Worm (Caenorhabditis elegans) whole organism, L1 larva: ENCODE data around the gene EGAP2.1.
A peak's percentile ranks its signal among the peaks of the same experiment; 100 is the strongest.

Experiments used
- C34B4.2 ChIP-seq: sonication (generic microtip); optimal IDR thresholded peaks from 2 replicates; lab custom pipeline; 2017; ENCODE audit warnings: mild to moderate bottlenecking, missing genetic modification characterization, missing compliant biosample characterization
- Y116A8C.19 ChIP-seq: sonication (generic microtip); optimal IDR thresholded peaks from 2 replicates; lab custom pipeline; 2016; ENCODE audit warnings: missing compliant biosample characterization, missing genetic modification characterization, borderline replicate concordance
- aha-1 ChIP-seq: fragments of 150-350 bp; optimal IDR thresholded peaks from 2 replicates; lab custom pipeline; 2014; ENCODE audit warnings: missing biosample characterization, missing genetic modification characterization
- alr-1 ChIP-seq: fragments of 200-800 bp; sonication (Bioruptor generic); optimal IDR thresholded peaks from 2 replicates; lab custom pipeline; 2018; ENCODE audit warnings: borderline replicate concordance, mild to moderate bottlenecking, missing genetic modification characterization, missing compliant biosample characterization
- aly-2 ChIP-seq: fragments of 150-350 bp; optimal IDR thresholded peaks from 2 replicates; lab custom pipeline; 2014; ENCODE audit warnings: missing biosample characterization, missing genetic modification characterization
- ama-1 ChIP-seq: fragments of 150-350 bp; optimal IDR thresholded peaks from 2 replicates; lab custom pipeline; 2014
- blmp-1 ChIP-seq: fragments of 150-350 bp; optimal IDR thresholded peaks from 2 replicates; lab custom pipeline; 2014; ENCODE audit warnings: missing biosample characterization, missing genetic modification characterization
- ceh-63 ChIP-seq: fragments of 200-800 bp; sonication (Bioruptor generic); optimal IDR thresholded peaks from 2 replicates; lab custom pipeline; 2018; ENCODE audit warnings: mild to moderate bottlenecking, missing genetic modification characterization, missing compliant biosample characterization
- ceh-82 ChIP-seq, 3 experiments: fragments of 150-350 bp in 1 of 3; sonication (generic microtip) in 2 of 3; optimal IDR thresholded peaks; 2 replicates each; lab custom pipeline; 2014 to 2017; ENCODE audit warnings: missing biosample characterization in 3 of 3, missing genetic modification characterization in 3 of 3
- ceh-88 ChIP-seq: fragments of 200-800 bp; sonication (Bioruptor generic); IDR thresholded peaks from 2 replicates; pipeline ENCODE4 v1.3.6; 2022; ENCODE audit warnings: missing genetic modification characterization, missing compliant biosample characterization
- ces-1 ChIP-seq: fragments of 150-350 bp; optimal IDR thresholded peaks from 2 replicates; lab custom pipeline; 2014; ENCODE audit warnings: missing biosample characterization, missing genetic modification reagents, missing genetic modification characterization
- dsc-1 ChIP-seq: sonication (generic microtip); optimal IDR thresholded peaks from 2 replicates; lab custom pipeline; 2016; ENCODE audit warnings: mild to moderate bottlenecking, missing genetic modification characterization, missing compliant biosample characterization
- egl-13 ChIP-seq: sonication (generic microtip); optimal IDR thresholded peaks from 2 replicates; lab custom pipeline; 2016; ENCODE audit warnings: missing genotype, missing genetic modification reagents, missing genetic modification characterization, missing compliant biosample characterization
- egl-27 ChIP-seq, 2 experiments: fragments of 150-350 bp in 1 of 2; sonication (generic microtip); optimal IDR thresholded peaks; 3 replicates each; lab custom pipeline; 2017 to 2018; ENCODE audit warnings: missing biosample characterization in 2 of 2, missing genetic modification characterization in 2 of 2, missing genetic modification reagents in 2 of 2
- elt-3 ChIP-seq, 6 experiments: fragments of 150-350 bp in 1 of 6; sonication (generic microtip); optimal IDR thresholded peaks; 2 replicates each; lab custom pipeline; 2017 to 2018; ENCODE audit warnings: missing biosample characterization in 6 of 6, missing genetic modification characterization in 6 of 6, inconsistent platforms in 1 of 6
- ets-5 ChIP-seq: fragments of 200-800 bp; sonication (Bioruptor generic); IDR thresholded peaks from 2 replicates; pipeline ENCODE4 v1.3.6; 2022; ENCODE audit warnings: missing genetic modification characterization, missing compliant biosample characterization
- fkh-8 ChIP-seq: sonication (generic microtip); optimal IDR thresholded peaks from 2 replicates; lab custom pipeline; 2016; ENCODE audit warnings: mild to moderate bottlenecking, missing genetic modification characterization, missing compliant biosample characterization
- fos-1 ChIP-seq: fragments of 150-350 bp; optimal IDR thresholded peaks from 2 replicates; lab custom pipeline; 2014; ENCODE audit warnings: missing biosample characterization, missing genetic modification characterization
- grh-1 ChIP-seq: fragments of 200-800 bp; sonication (Bioruptor generic); IDR thresholded peaks from 2 replicates; pipeline ENCODE4 v1.3.6; 2022; ENCODE audit warnings: missing genetic modification reagents, missing genetic modification characterization, missing compliant biosample characterization
- hlh-4 ChIP-seq: sonication (generic microtip); optimal IDR thresholded peaks from 2 replicates; lab custom pipeline; 2016; ENCODE audit warnings: mild to moderate bottlenecking, missing genetic modification characterization, missing compliant biosample characterization
- irx-1 ChIP-seq: sonication (generic microtip); optimal IDR thresholded peaks from 2 replicates; lab custom pipeline; 2016; ENCODE audit warnings: missing genetic modification characterization, missing compliant biosample characterization
- isw-1 ChIP-seq: fragments of 200-800 bp; sonication (Bioruptor generic); IDR thresholded peaks from 2 replicates; pipeline ENCODE4 v1.3.6; 2022; ENCODE audit warnings: missing genetic modification characterization, missing compliant biosample characterization
- lin-14 ChIP-seq: fragments of 200-800 bp; sonication (Bioruptor generic); optimal IDR thresholded peaks from 2 replicates; lab custom pipeline; 2018; ENCODE audit warnings: mild to moderate bottlenecking, missing genetic modification characterization, moderate library complexity, missing compliant biosample characterization
- lin-39 ChIP-seq: fragments of 150-350 bp; optimal IDR thresholded peaks from 2 replicates; lab custom pipeline; 2014; ENCODE audit warnings: missing biosample characterization, missing genetic modification reagents, missing genetic modification characterization
- lir-3 ChIP-seq: sonication (generic microtip); optimal IDR thresholded peaks from 2 replicates; lab custom pipeline; 2016; ENCODE audit warnings: mild to moderate bottlenecking, missing genetic modification characterization, moderate library complexity, missing compliant biosample characterization; ENCODE audit not compliant: poor library complexity
- lsy-2 ChIP-seq, 2 experiments: fragments of 150-350 bp; optimal IDR thresholded peaks; 2 replicates each; lab custom pipeline; 2014; ENCODE audit warnings: missing biosample characterization in 2 of 2, missing genetic modification characterization in 2 of 2
- mdl-1 ChIP-seq, 2 experiments: fragments of 150-350 bp; optimal IDR thresholded peaks; 2 replicates each; lab custom pipeline; 2014 to 2017; ENCODE audit warnings: missing biosample characterization in 2 of 2, missing genetic modification characterization in 2 of 2, inconsistent platforms in 1 of 2
- mef-2 ChIP-seq: fragments of 150-350 bp; optimal IDR thresholded peaks from 2 replicates; lab custom pipeline; 2014; ENCODE audit warnings: missing biosample characterization, missing genetic modification characterization
- mep-1 ChIP-seq: fragments of 150-350 bp; optimal IDR thresholded peaks from 2 replicates; lab custom pipeline; 2014; ENCODE audit warnings: missing biosample characterization, missing genetic modification characterization
- nhr-11 ChIP-seq: fragments of 150-350 bp; optimal IDR thresholded peaks from 2 replicates; lab custom pipeline; 2014; ENCODE audit warnings: missing biosample characterization, missing genetic modification characterization
- nhr-19 ChIP-seq: fragments of 200-800 bp; sonication (Bioruptor generic); conservative IDR thresholded peaks from 2 replicates; pipeline ENCODE4 v1.3.6; 2022; ENCODE audit warnings: missing genetic modification characterization, missing compliant biosample characterization
- nhr-20 ChIP-seq: sonication (generic microtip); optimal IDR thresholded peaks from 2 replicates; lab custom pipeline; 2016; ENCODE audit warnings: mild to moderate bottlenecking, missing genetic modification characterization, missing compliant biosample characterization
- nhr-237 ChIP-seq: fragments of 150-350 bp; optimal IDR thresholded peaks from 2 replicates; lab custom pipeline; 2014; ENCODE audit warnings: missing biosample characterization, missing genetic modification characterization
- nhr-28 ChIP-seq: fragments of 150-350 bp; optimal IDR thresholded peaks from 2 replicates; lab custom pipeline; 2014; ENCODE audit warnings: missing biosample characterization, missing genetic modification characterization
- nhr-71 ChIP-seq: sonication (generic microtip); optimal IDR thresholded peaks from 2 replicates; lab custom pipeline; 2016; ENCODE audit warnings: mild to moderate bottlenecking, missing genetic modification characterization, moderate library complexity, missing compliant biosample characterization
- nhr-77 ChIP-seq: fragments of 150-350 bp; optimal IDR thresholded peaks from 2 replicates; lab custom pipeline; 2014; ENCODE audit warnings: missing biosample characterization, missing genetic modification characterization
- nhr-84 ChIP-seq: sonication (generic microtip); optimal IDR thresholded peaks from 2 replicates; lab custom pipeline; 2017; ENCODE audit warnings: missing biosample characterization, missing genetic modification characterization
- nhr-85 ChIP-seq: sonication (generic microtip); peaks from one replicate; lab custom pipeline; 2016; ENCODE audit warnings: missing genetic modification characterization, inconsistent platforms, missing compliant biosample characterization
- pag-3 ChIP-seq: sonication (generic microtip); optimal IDR thresholded peaks from 2 replicates; lab custom pipeline; 2017; ENCODE audit warnings: missing genetic modification characterization, mild to moderate bottlenecking, missing compliant biosample characterization, antibody characterized with exemption, borderline replicate concordance; ENCODE audit not compliant: insufficient read depth
- pax-3 ChIP-seq: fragments of 200-800 bp; sonication (Bioruptor generic); optimal IDR thresholded peaks from 2 replicates; lab custom pipeline; 2018; ENCODE audit warnings: mild to moderate bottlenecking, missing genetic modification characterization, moderate library complexity, missing compliant biosample characterization
- pqm-1 ChIP-seq: sonication (generic microtip); optimal IDR thresholded peaks from 3 replicates; lab custom pipeline; 2017; ENCODE audit warnings: missing biosample characterization, missing genetic modification characterization
- rnt-1 ChIP-seq: sonication (generic microtip); optimal IDR thresholded peaks from 2 replicates; lab custom pipeline; 2016; ENCODE audit warnings: mild to moderate bottlenecking, missing genetic modification characterization, moderate library complexity, missing compliant biosample characterization
- snu-23 ChIP-seq: sonication (generic microtip); optimal IDR thresholded peaks from 2 replicates; lab custom pipeline; 2016; ENCODE audit warnings: missing genetic modification characterization, missing compliant biosample characterization
- sox-4 ChIP-seq: sonication (generic microtip); optimal IDR thresholded peaks from 2 replicates; lab custom pipeline; 2016; ENCODE audit warnings: missing genetic modification characterization, missing compliant biosample characterization
- tbx-2 ChIP-seq: sonication (generic microtip); optimal IDR thresholded peaks from 2 replicates; lab custom pipeline; 2016; ENCODE audit warnings: missing genetic modification characterization, missing compliant biosample characterization
- unc-130 ChIP-seq: fragments of 150-350 bp; optimal IDR thresholded peaks from 2 replicates; lab custom pipeline; 2017; ENCODE audit warnings: missing biosample characterization, missing genetic modification characterization, inconsistent platforms
- unc-62 ChIP-seq: fragments of 150-350 bp; optimal IDR thresholded peaks from 2 replicates; lab custom pipeline; 2014; ENCODE audit warnings: missing biosample characterization, missing genetic modification reagents, missing genetic modification characterization
- unc-98 ChIP-seq: fragments of 200-800 bp; sonication (Bioruptor generic); IDR thresholded peaks from 2 replicates; pipeline ENCODE4 v1.3.6; 2022; ENCODE audit warnings: missing genetic modification characterization, missing compliant biosample characterization
- vab-15 ChIP-seq: sonication (generic microtip); optimal IDR thresholded peaks from 2 replicates; lab custom pipeline; 2017; ENCODE audit warnings: missing genotype, mild to moderate bottlenecking, missing genetic modification characterization, missing compliant biosample characterization
- xbp-1 ChIP-seq: sonication (generic microtip); optimal IDR thresholded peaks from 2 replicates; lab custom pipeline; 2016; ENCODE audit warnings: missing genetic modification characterization, missing compliant biosample characterization
- zip-4 ChIP-seq: fragments of 200-800 bp; sonication (Bioruptor generic); optimal IDR thresholded peaks from 2 replicates; lab custom pipeline; 2018; ENCODE audit warnings: mild to moderate bottlenecking, missing genetic modification characterization, moderate library complexity, missing compliant biosample characterization
- ztf-11 ChIP-seq, 2 experiments: sonication (generic microtip); optimal IDR thresholded peaks; 2 replicates each; lab custom pipeline; 2016 to 2017; ENCODE audit warnings: missing genetic modification characterization in 2 of 2, missing biosample characterization in 1 of 2, missing compliant biosample characterization in 1 of 2
- ztf-4 ChIP-seq: fragments of 150-350 bp; optimal IDR thresholded peaks from 2 replicates; lab custom pipeline; 2014; ENCODE audit warnings: missing biosample characterization, missing genetic modification characterization

The EGAP2.1 gene

ce11 chrII:5246791-5247361 lies 15.7 kb downstream of the EGAP2.1 start, which contains the start of gene ptr-6 (continued):
- TF ChIP-seq ama-1 (lab: Kevin White, UChicago), result no peak
- TF ChIP-seq nhr-77 (tag; lab: Kevin White, UChicago), result no peak
- TF ChIP-seq pqm-1 (tag; lab: Kevin White, UChicago), result no peak
- no peak for TF ChIP-seq xbp-1 (tag; lab: Kevin White, UChicago)
- peak; percentile 96 for TF ChIP-seq nhr-85 (tag; lab: Kevin White, UChicago)
- TF ChIP-seq mdl-1 (tag; optimal IDR thresholded peaks at IDR 0.05; lab: Kevin White, UChicago), result peak in 1 of 2 experiments; percentile 24
- no peak for TF ChIP-seq fos-1 (tag; lab: Kevin White, UChicago)
- peak in 1 of 2 experiments; percentile 42 for TF ChIP-seq lsy-2 (tag; optimal IDR thresholded peaks at IDR 0.05; lab: Kevin White, UChicago)
- TF ChIP-seq blmp-1 (tag; lab: Kevin White, UChicago), result peak; percentile 69
- TF ChIP-seq ceh-88 (GFP tag; lab: Robert Waterston, UW), result no peak
- TF ChIP-seq pax-3 (tag; lab: Kevin White, UChicago), result no peak
- TF ChIP-seq ceh-63 (GFP tag; lab: Kevin White, UChicago), result no peak
- peak; percentile 46 for TF ChIP-seq nhr-71 (tag; lab: Kevin White, UChicago)
- no peak for TF ChIP-seq dsc-1 (tag; lab: Kevin White, UChicago)
- peak; percentile 63 for TF ChIP-seq lin-14 (GFP tag; lab: Kevin White, UChicago)
- TF ChIP-seq nhr-19 (GFP tag; lab: Robert Waterston, UW), result peak; percentile 19; the same call in 1 of the 2 replicates
- no peak for TF ChIP-seq fkh-8 (tag; lab: Kevin White, UChicago)
- no peak for TF ChIP-seq ceh-82 (tag; optimal IDR thresholded peaks at IDR 0.05; lab: Kevin White, UChicago)
- TF ChIP-seq aha-1, result no peak
- no peak for TF ChIP-seq pag-3
- no peak for TF ChIP-seq sox-4 (tag; lab: Kevin White, UChicago)
- TF ChIP-seq hlh-4, result no peak
- TF ChIP-seq nhr-20 (tag; lab: Kevin White, UChicago), result peak; percentile 61
- no peak for TF ChIP-seq vab-15 (tag; lab: Kevin White, UChicago)
- no peak for TF ChIP-seq rnt-1 (tag; lab: Kevin White, UChicago)
- TF ChIP-seq ets-5 (GFP tag; lab: Robert Waterston, UW), result no peak
- no peak for TF ChIP-seq nhr-237 (tag; lab: Kevin White, UChicago)
- no peak for TF ChIP-seq nhr-28 (tag; lab: Kevin White, UChicago)
- TF ChIP-seq zip-4 (GFP tag; lab: Kevin White, UChicago), result no peak
- no peak for TF ChIP-seq egl-13 (tag; lab: Kevin White, UChicago)
- no peak for TF ChIP-seq ztf-4 (tag; lab: Kevin White, UChicago)
- TF ChIP-seq aly-2 (tag; lab: Kevin White, UChicago), result no peak
- no peak for TF ChIP-seq nhr-11
- TF ChIP-seq elt-3 (tag; optimal IDR thresholded peaks at IDR 0.05; lab: Kevin White, UChicago), result peak in 1 of 6 experiments; percentile 60
- TF ChIP-seq unc-98 (GFP tag; lab: Robert Waterston, UW), result no peak
- TF ChIP-seq mef-2 (tag; lab: Kevin White, UChicago), result no peak
- TF ChIP-seq snu-23, result peak; percentile 31
- no peak for TF ChIP-seq unc-62 (GFP tag; lab: Kevin White, UChicago)
- no peak for TF ChIP-seq lir-3 (tag; lab: Kevin White, UChicago)
- TF ChIP-seq grh-1 (GFP tag; lab: Robert Waterston, UW), result peak; percentile 84
- TF ChIP-seq Y116A8C.19 (tag; lab: Kevin White, UChicago), result no peak
- TF ChIP-seq unc-130 (tag; lab: Kevin White, UChicago), result no peak
- no peak for TF ChIP-seq lin-39 (tag; lab: Kevin White, UChicago)
- peak; percentile 1 for TF ChIP-seq tbx-2 (tag; lab: Kevin White, UChicago)
- TF ChIP-seq nhr-84 (tag; lab: Kevin White, UChicago), result no peak
- no peak for TF ChIP-seq C34B4.2 (tag; lab: Kevin White, UChicago)
- no peak for TF ChIP-seq ztf-11 (tag; optimal IDR thresholded peaks at IDR 0.05; lab: Kevin White, UChicago)
- no peak for TF ChIP-seq isw-1 (GFP tag; lab: Robert Waterston, UW)
- TF ChIP-seq mep-1 (tag; lab: Kevin White, UChicago), result no peak
- TF ChIP-seq egl-27 (tag; optimal IDR thresholded peaks at IDR 0.05; lab: Kevin White, UChicago), result no peak
- no peak for TF ChIP-seq alr-1 (tag; lab: Kevin White, UChicago)
- no peak for TF ChIP-seq ces-1
- no peak for TF ChIP-seq irx-1 (tag; lab: Kevin White, UChicago)
